Fruit fly (Drosophila melanogaster) whole organism, pupa: ENCODE data around the gene CG31229.

ENCODE experiments used
- CG10348 ChIP-seq: fragments of 200-800 bp; sonication (Bioruptor generic); IDR thresholded peaks from 2 replicates; pipeline ENCODE4 v1.3.6; 2022; ENCODE audit warnings: missing biosample characterization, missing genetic modification characterization
- CG12605 ChIP-seq: fragments of 200-800 bp; sonication (Bioruptor generic); IDR thresholded peaks from 2 replicates; pipeline ENCODE4 v1.3.6; 2022; ENCODE audit warnings: missing biosample characterization, missing genetic modification characterization
- CG13204 ChIP-seq: fragments of 200-800 bp; sonication (Bioruptor generic); optimal IDR thresholded peaks from 2 replicates; lab custom pipeline; 2018; ENCODE audit warnings: missing biosample characterization, mild to moderate bottlenecking, missing genetic modification characterization, moderate library complexity
- CG14655 ChIP-seq: fragments of 200-800 bp; sonication (Bioruptor generic); optimal IDR thresholded peaks from 3 replicates; lab custom pipeline; 2017; ENCODE audit warnings: mild to moderate bottlenecking, missing biosample characterization, missing genetic modification reagents, missing genetic modification characterization
- CG15710 ChIP-seq: fragments of 200-800 bp; sonication (Bioruptor generic); optimal IDR thresholded peaks from 2 replicates; lab custom pipeline; 2018; ENCODE audit warnings: missing biosample characterization, mild to moderate bottlenecking, missing genetic modification characterization, moderate library complexity
- CG17806 ChIP-seq: fragments of 200-800 bp; sonication (Bioruptor generic); optimal IDR thresholded peaks from 2 replicates; lab custom pipeline; 2018; ENCODE audit warnings: missing biosample characterization, mild to moderate bottlenecking, missing genetic modification characterization, moderate library complexity
- CG32121 ChIP-seq: fragments of 200-800 bp; sonication (Bioruptor generic); IDR thresholded peaks from 2 replicates; pipeline ENCODE4 v1.3.6; 2022; ENCODE audit warnings: missing biosample characterization, missing genetic modification characterization
- CG34367 ChIP-seq: fragments of 200-800 bp; sonication (Bioruptor generic); optimal IDR thresholded peaks from 2 replicates; lab custom pipeline; 2018; ENCODE audit warnings: missing biosample characterization, mild to moderate bottlenecking, missing genetic modification characterization
- CG4496 ChIP-seq: fragments of 200-800 bp; sonication (Bioruptor generic); IDR thresholded peaks from 3 replicates; pipeline ENCODE4 v1.3.6; 2022; ENCODE audit warnings: missing biosample characterization, missing genetic modification characterization
- CG8159 ChIP-seq: fragments of 200-800 bp; sonication (Bioruptor generic); optimal IDR thresholded peaks from 3 replicates; lab custom pipeline; 2018; ENCODE audit warnings: missing biosample characterization, mild to moderate bottlenecking, missing genetic modification characterization, moderate library complexity
- CG8301 ChIP-seq: fragments of 200-800 bp; sonication (Bioruptor generic); optimal IDR thresholded peaks from 2 replicates; lab custom pipeline; 2018; ENCODE audit warnings: missing biosample characterization, mild to moderate bottlenecking, missing genetic modification characterization
- CG9948 ChIP-seq: fragments of 200-800 bp; sonication (Bioruptor generic); optimal IDR thresholded peaks from 2 replicates; lab custom pipeline; 2018; ENCODE audit warnings: missing biosample characterization, mild to moderate bottlenecking, missing genetic modification characterization, moderate library complexity
- D1 ChIP-seq: fragments of 200-800 bp; sonication (Bioruptor generic); optimal IDR thresholded peaks from 2 replicates; lab custom pipeline; 2018; ENCODE audit warnings: missing biosample characterization, mild to moderate bottlenecking, missing genetic modification characterization, moderate library complexity
- EcR ChIP-seq: fragments of 200-800 bp; sonication (Bioruptor generic); optimal IDR thresholded peaks from 3 replicates; lab custom pipeline; 2019; ENCODE audit warnings: missing biosample characterization, missing genetic modification characterization, mild to moderate bottlenecking, moderate library complexity, missing genetic modification reagents
- Ets98B ChIP-seq: fragments of 200-800 bp; sonication (Bioruptor generic); IDR thresholded peaks from 2 replicates; pipeline ENCODE4 v1.3.6; 2022; ENCODE audit warnings: missing biosample characterization, missing genetic modification characterization
- Pif1A ChIP-seq: fragments of 200-800 bp; sonication (Bioruptor generic); optimal IDR thresholded peaks from 3 replicates; lab custom pipeline; 2016; ENCODE audit warnings: missing biosample characterization, missing genetic modification characterization
- Pif1B ChIP-seq: fragments of 200-800 bp; sonication (Bioruptor generic); optimal IDR thresholded peaks from 3 replicates; lab custom pipeline; 2016; ENCODE audit warnings: missing biosample characterization, missing genetic modification characterization
- Snoo ChIP-seq: fragments of 200-800 bp; sonication (Bioruptor generic); optimal IDR thresholded peaks from 3 replicates; lab custom pipeline; 2017; ENCODE audit warnings: missing biosample characterization, mild to moderate bottlenecking, missing genetic modification characterization, inconsistent platforms
- fd96Ca ChIP-seq: fragments of 200-800 bp; sonication (Bioruptor generic); IDR thresholded peaks from 3 replicates; pipeline ENCODE4 v1.3.6; 2022; ENCODE audit warnings: missing biosample characterization, missing genetic modification characterization
- gl ChIP-seq: fragments of 200-800 bp; sonication (Bioruptor generic); optimal IDR thresholded peaks from 2 replicates; lab custom pipeline; 2018; ENCODE audit warnings: missing biosample characterization, mild to moderate bottlenecking, missing genetic modification characterization
- rn ChIP-seq: fragments of 200-800 bp; sonication (Bioruptor generic); IDR thresholded peaks from 2 replicates; pipeline ENCODE4 v1.3.6; 2022; ENCODE audit warnings: missing biosample characterization, missing genetic modification characterization

The CG31229 gene

dm6 chr3R:18693611-18694010 lies 26.0 kb downstream of the CG31229 start, which contains the start of gene CG14300:
Gene CG14300 (minus strand): TSS chr3R:18693711.
- TF ChIP-seq Pif1A (GFP tag; lab: Kevin White, UChicago) (no peak), CG32121 (GFP tag; lab: Robert Waterston, UW) (no peak), CG14655 (GFP tag; lab: Kevin White, UChicago) (no peak), Snoo (tag; lab: Kevin White, UChicago) (no peak), CG12605 (GFP tag; lab: Robert Waterston, UW) (no peak), CG8301 (tag; lab: Kevin White, UChicago) (no peak), CG13204 (GFP tag; lab: Kevin White, UChicago) (no peak), CG34367 (no peak)

- no peak for TF ChIP-seq CG34367
- no peak for TF ChIP-seq Pif1B
- TF ChIP-seq CG32121 (GFP tag; lab: Robert Waterston, UW) = no peak
- TF ChIP-seq fd96Ca (GFP tag; lab: Robert Waterston, UW) = no peak
- TF ChIP-seq rn (GFP tag; lab: Robert Waterston, UW) = no peak
- no peak for TF ChIP-seq CG14655 (GFP tag; lab: Kevin White, UChicago)
- no peak for TF ChIP-seq D1
- TF ChIP-seq Pif1A (GFP tag; lab: Kevin White, UChicago) = no peak
- TF ChIP-seq CG8301 (tag; lab: Kevin White, UChicago) = no peak
- no peak for TF ChIP-seq Snoo (tag; lab: Kevin White, UChicago)
Observed at dm6 chr3R:18694952-18695351, 27.3 kb downstream of the CG31229 start, which contains the start of gene CG34282. Gene CG34282 (plus strand): TSS chr3R:18695252.

dm6 chr3R:18698855-18699569 lies 31.4 kb downstream of the CG31229 start:
- TF ChIP-seq CG8159 (tag; lab: Kevin White, UChicago) = no peak
- TF ChIP-seq CG4496 (GFP tag; lab: Robert Waterston, UW) = no peak
- TF ChIP-seq CG9948 (tag; lab: Kevin White, UChicago) = no peak
- TF ChIP-seq Pif1B = no peak
- TF ChIP-seq fd96Ca (GFP tag; lab: Robert Waterston, UW) = no peak
- TF ChIP-seq CG10348 = no peak
- no peak for TF ChIP-seq CG12605 (GFP tag; lab: Robert Waterston, UW)
- no peak for TF ChIP-seq CG17806 (tag; lab: Kevin White, UChicago)
- no peak for TF ChIP-seq CG13204 (GFP tag; lab: Kevin White, UChicago)
- TF ChIP-seq D1 = no peak
- TF ChIP-seq CG34367 = no peak
- TF ChIP-seq CG8301 (tag; lab: Kevin White, UChicago) = no peak
- TF ChIP-seq rn (GFP tag; lab: Robert Waterston, UW) = no peak
- no peak for TF ChIP-seq gl (tag; lab: Kevin White, UChicago)
- TF ChIP-seq CG14655 (GFP tag; lab: Kevin White, UChicago) = no peak
- TF ChIP-seq CG15710 = no peak
- no peak for TF ChIP-seq CG32121 (GFP tag; lab: Robert Waterston, UW)
- TF ChIP-seq Pif1A (GFP tag; lab: Kevin White, UChicago) = no peak
- TF ChIP-seq Snoo (tag; lab: Kevin White, UChicago) = no peak

dm6 chr3R:18703514-18703913 lies 35.9 kb downstream of the CG31229 start:
- no peak for TF ChIP-seq CG17806 (tag; lab: Kevin White, UChicago)
- TF ChIP-seq CG13204 (GFP tag; lab: Kevin White, UChicago) = no peak
- TF ChIP-seq, all 21 proteins: peak for 0

- no peak for TF ChIP-seq CG32121 (GFP tag; lab: Robert Waterston, UW)
- TF ChIP-seq Ets98B = no peak
- TF ChIP-seq CG17806 (tag; lab: Kevin White, UChicago) = no peak
- TF ChIP-seq D1 = no peak
- TF ChIP-seq Pif1A (GFP tag; lab: Kevin White, UChicago) = no peak
- no peak for TF ChIP-seq CG15710
- TF ChIP-seq CG9948 (tag; lab: Kevin White, UChicago) = no peak
- TF ChIP-seq CG14655 (GFP tag; lab: Kevin White, UChicago) = no peak
- TF ChIP-seq CG34367 = no peak
- TF ChIP-seq CG13204 (GFP tag; lab: Kevin White, UChicago) = no peak
- no peak for TF ChIP-seq EcR (GFP tag; lab: Kevin White, UChicago)
- TF ChIP-seq CG4496 (GFP tag; lab: Robert Waterston, UW) = no peak
- no peak for TF ChIP-seq Pif1B
Observed at dm6 chr3R:18705150-18705549, 37.5 kb downstream of the CG31229 start, which contains the start of the genes ChAT and VAChT. Gene ChAT (plus strand): TSS chr3R:18705501. Gene VAChT (plus strand): TSS chr3R:18705501.

- TF ChIP-seq CG13204 (GFP tag; lab: Kevin White, UChicago) (no peak), CG14655 (GFP tag; lab: Kevin White, UChicago) (no peak), Snoo (tag; lab: Kevin White, UChicago) (no peak), CG12605 (GFP tag; lab: Robert Waterston, UW) (no peak), Pif1B (no peak)
- TF ChIP-seq, all 21 proteins: peak for 0
Observed at dm6 chr3R:18706289-18706688, 38.6 kb downstream of the CG31229 start.
